Fruit fly (Drosophila melanogaster) S2 (cell line): ENCODE measurements around the gene CG42762.

Experiments used
- CG8478 ChIP-seq: fragments of >200 bp; optimal IDR thresholded peaks from 2 replicates; lab custom pipeline; 2018
- CTCF ChIP-seq, 2 experiments: fragments of >200 bp; optimal IDR thresholded peaks; 2 replicates each; lab custom pipeline; 2018

Gene CG42762

dm6 chr2L:8143947-8144346 is at the start of gene CG42762:
TSS of gene CG42762 (minus strand) at chr2L:8144047.
- TF ChIP-seq CG8478 (no peak), CTCF (optimal IDR thresholded peaks at IDR 0.05; lab: Kevin White, UChicago) (no peak)

- no peak for TF ChIP-seq CG8478
- no peak for TF ChIP-seq CTCF (optimal IDR thresholded peaks at IDR 0.05; lab: Kevin White, UChicago)
Observed at dm6 chr2L:8190681-8191080, 46.8 kb upstream of the CG42762 start, which contains the start of gene CG34134. TSS of gene CG34134 (minus strand) at chr2L:8190781.

- TF ChIP-seq CTCF (optimal IDR thresholded peaks at IDR 0.05; lab: Kevin White, UChicago), result peak; percentile 82 to 90
- TF ChIP-seq CG8478, result no peak
Observed at dm6 chr2L:8185008-8185407, 41.2 kb upstream of the CG42762 start.

dm6 chr2L:8171544-8171943 is 27.7 kb upstream of the CG42762 start:
- no peak for TF ChIP-seq CTCF (optimal IDR thresholded peaks at IDR 0.05; lab: Kevin White, UChicago)
- TF ChIP-seq CG8478, result no peak

dm6 chr2L:8170600-8171182 is 26.8 kb upstream of the CG42762 start:
- no peak for TF ChIP-seq CG8478
- no peak for TF ChIP-seq CTCF (optimal IDR thresholded peaks at IDR 0.05; lab: Kevin White, UChicago)

- no peak for TF ChIP-seq CG8478
- no peak for TF ChIP-seq CTCF (optimal IDR thresholded peaks at IDR 0.05; lab: Kevin White, UChicago)
Observed at dm6 chr2L:8168075-8168474, 24.2 kb upstream of the CG42762 start.

dm6 chr2L:8165800-8166576 is 22.1 kb upstream of the CG42762 start:
- TF ChIP-seq CTCF (optimal IDR thresholded peaks at IDR 0.05; lab: Kevin White, UChicago) (no peak), CG8478 (no peak)

dm6 chr2L:8164219-8164618 is 20.4 kb upstream of the CG42762 start:
- TF ChIP-seq CG8478 (no peak), CTCF (optimal IDR thresholded peaks at IDR 0.05; lab: Kevin White, UChicago) (no peak)

dm6 chr2L:8163588-8164166 is 19.8 kb upstream of the CG42762 start:
- TF ChIP-seq CTCF (optimal IDR thresholded peaks at IDR 0.05; lab: Kevin White, UChicago) (no peak), CG8478 (no peak)

dm6 chr2L:8163025-8163351 is 19.1 kb upstream of the CG42762 start, which contains the start of gene Piezo:
TSS of gene Piezo (plus strand) at chr2L:8163073.
- TF ChIP-seq CG8478 (no peak), CTCF (optimal IDR thresholded peaks at IDR 0.05; lab: Kevin White, UChicago) (no peak)

- TF ChIP-seq CTCF (optimal IDR thresholded peaks at IDR 0.05; lab: Kevin White, UChicago) (no peak), CG8478 (no peak)
Observed at dm6 chr2L:8162307-8163024, 18.6 kb upstream of the CG42762 start, which contains the start of gene Acbp1. TSS of gene Acbp1 (minus strand) at chr2L:8162452.

- TF ChIP-seq CG8478 (no peak), CTCF (optimal IDR thresholded peaks at IDR 0.05; lab: Kevin White, UChicago) (no peak)
Observed at dm6 chr2L:8161994-8162306, 18.1 kb upstream of the CG42762 start.

- TF ChIP-seq CG8478 (no peak), CTCF (optimal IDR thresholded peaks at IDR 0.05; lab: Kevin White, UChicago) (no peak)
Observed at dm6 chr2L:8159498-8159897, 15.7 kb upstream of the CG42762 start, which contains the start of the genes PAPLA1 and Rbsn-5. TSS of gene PAPLA1 (minus strand) at chr2L:8159638. TSS of gene Rbsn-5 (plus strand) at chr2L:8159832.

- TF ChIP-seq CG8478 (no peak), CTCF (optimal IDR thresholded peaks at IDR 0.05; lab: Kevin White, UChicago) (no peak)
Observed at dm6 chr2L:8157166-8157565, 13.3 kb upstream of the CG42762 start.

dm6 chr2L:8156682-8157081 is 12.8 kb upstream of the CG42762 start:
- TF ChIP-seq CTCF (optimal IDR thresholded peaks at IDR 0.05; lab: Kevin White, UChicago) (no peak), CG8478 (no peak)
